Fruit fly (Drosophila melanogaster) whole organism, embryonic: ENCODE data around the gene Nak.

Source experiments
- Antp ChIP-seq: fragments of 200-800 bp; sonication (Bioruptor generic); optimal IDR thresholded peaks from 3 replicates; lab custom pipeline; 2016; ENCODE audit warnings: missing biosample characterization, missing genetic modification characterization
- CG10462 ChIP-seq: fragments of 200-800 bp; sonication (Bioruptor generic); optimal IDR thresholded peaks from 2 replicates; lab custom pipeline; 2016; ENCODE audit warnings: missing biosample characterization, missing genetic modification characterization
- CG10979 ChIP-seq: fragments of 200-800 bp; sonication (Bioruptor generic); optimal IDR thresholded peaks from 2 replicates; lab custom pipeline; 2018; ENCODE audit warnings: missing biosample characterization, mild to moderate bottlenecking, missing genetic modification characterization, moderate library complexity
- CG11504 ChIP-seq: fragments of 200-800 bp; sonication (Bioruptor generic); optimal IDR thresholded peaks from 3 replicates; lab custom pipeline; 2019; ENCODE audit warnings: missing biosample characterization, mild to moderate bottlenecking, missing genetic modification characterization, moderate library complexity
- CG11560 ChIP-seq: fragments of 200-800 bp; sonication (Bioruptor generic); IDR thresholded peaks from 3 replicates; pipeline ENCODE4 v1.3.6; 2022; ENCODE audit warnings: missing biosample characterization, missing genetic modification characterization
- CG12236 ChIP-seq: fragments of 200-800 bp; sonication (Bioruptor generic); optimal IDR thresholded peaks from 2 replicates; lab custom pipeline; 2016; ENCODE audit warnings: missing biosample characterization, missing genetic modification characterization
- CG12769 ChIP-seq: fragments of 200-800 bp; sonication (Bioruptor generic); optimal IDR thresholded peaks from 2 replicates; lab custom pipeline; 2019; ENCODE audit warnings: missing biosample characterization, mild to moderate bottlenecking, missing genetic modification characterization, moderate library complexity
- CG13296 ChIP-seq: fragments of 200-800 bp; sonication (Bioruptor generic); optimal IDR thresholded peaks from 3 replicates; lab custom pipeline; 2018; ENCODE audit warnings: missing biosample characterization, mild to moderate bottlenecking, missing genetic modification characterization
- CG14710 ChIP-seq: fragments of 200-800 bp; sonication (Bioruptor generic); optimal IDR thresholded peaks from 3 replicates; lab custom pipeline; 2019; ENCODE audit warnings: missing biosample characterization, mild to moderate bottlenecking, missing genetic modification characterization, moderate library complexity
- CG14965 ChIP-seq: fragments of 200-800 bp; sonication (Bioruptor generic); optimal IDR thresholded peaks from 2 replicates; lab custom pipeline; 2016; ENCODE audit warnings: missing biosample characterization, missing genetic modification characterization, borderline replicate concordance
- CG15696 ChIP-seq: fragments of 200-800 bp; sonication (Bioruptor generic); optimal IDR thresholded peaks from 2 replicates; lab custom pipeline; 2019; ENCODE audit warnings: missing biosample characterization, mild to moderate bottlenecking, missing genetic modification characterization, moderate library complexity
- CG1603 ChIP-seq: fragments of 200-800 bp; sonication (Bioruptor generic); optimal IDR thresholded peaks from 2 replicates; lab custom pipeline; 2019; ENCODE audit warnings: missing biosample characterization, mild to moderate bottlenecking, missing genetic modification characterization, moderate library complexity
- CG17359 ChIP-seq: fragments of 200-800 bp; sonication (Bioruptor generic); optimal IDR thresholded peaks from 3 replicates; lab custom pipeline; 2018; ENCODE audit warnings: missing biosample characterization, mild to moderate bottlenecking, missing genetic modification characterization, moderate library complexity
- CG2875 ChIP-seq: fragments of 200-800 bp; sonication (Bioruptor generic); optimal IDR thresholded peaks from 2 replicates; lab custom pipeline; 2017; ENCODE audit warnings: missing biosample characterization, mild to moderate bottlenecking, missing genetic modification characterization, missing genetic modification reagents
- CG33557 ChIP-seq: fragments of 200-800 bp; sonication (Bioruptor generic); optimal IDR thresholded peaks from 2 replicates; lab custom pipeline; 2019; ENCODE audit warnings: missing biosample characterization, mild to moderate bottlenecking, missing genetic modification characterization, moderate library complexity
- CG4617 ChIP-seq: fragments of 200-800 bp; sonication (Bioruptor generic); optimal IDR thresholded peaks from 3 replicates; lab custom pipeline; 2016; ENCODE audit warnings: missing biosample characterization, missing genetic modification characterization, borderline replicate concordance
- CG5180 ChIP-seq: fragments of 200-800 bp; sonication (Bioruptor generic); optimal IDR thresholded peaks from 3 replicates; lab custom pipeline; 2017; ENCODE audit warnings: missing biosample characterization, missing genetic modification characterization, mild to moderate bottlenecking, moderate library complexity, missing genetic modification reagents
- CG6813 ChIP-seq: fragments of 200-800 bp; sonication (Bioruptor generic); optimal IDR thresholded peaks from 2 replicates; lab custom pipeline; 2017; ENCODE audit warnings: missing biosample characterization, missing genetic modification characterization, mild to moderate bottlenecking, moderate library complexity, missing genetic modification reagents
- CG6854 ChIP-seq: fragments of 200-800 bp; sonication (Bioruptor generic); optimal IDR thresholded peaks from 3 replicates; lab custom pipeline; 2017; ENCODE audit warnings: missing biosample characterization, mild to moderate bottlenecking, missing genetic modification characterization
- CG8765 ChIP-seq: fragments of 200-800 bp; sonication (Bioruptor generic); IDR thresholded peaks from 2 replicates; pipeline ENCODE4 v1.3.6; 2022; ENCODE audit warnings: missing biosample characterization, missing genetic modification characterization
- CG9215 ChIP-seq: fragments of 200-800 bp; sonication (Bioruptor generic); IDR thresholded peaks from 2 replicates; pipeline ENCODE4 v1.3.6; 2022; ENCODE audit warnings: missing biosample characterization, missing genetic modification characterization
- CG9727 ChIP-seq: fragments of 200-800 bp; sonication (Bioruptor generic); optimal IDR thresholded peaks from 3 replicates; lab custom pipeline; 2017; ENCODE audit warnings: missing biosample characterization, mild to moderate bottlenecking, missing genetic modification characterization
- CoRest ChIP-seq: fragments of 200-800 bp; sonication (Bioruptor generic); optimal IDR thresholded peaks from 3 replicates; lab custom pipeline; 2018; ENCODE audit warnings: missing biosample characterization, mild to moderate bottlenecking, missing genetic modification characterization, moderate library complexity
- D19A ChIP-seq: fragments of 200-800 bp; optimal IDR thresholded peaks from 3 replicates; lab custom pipeline; 2019; ENCODE audit warnings: missing biosample characterization, mild to moderate bottlenecking, missing genetic modification characterization, moderate library complexity
- Elba2 ChIP-seq: fragments of 200-800 bp; sonication (Bioruptor generic); optimal IDR thresholded peaks from 3 replicates; lab custom pipeline; 2016; ENCODE audit warnings: missing biosample characterization, missing genetic modification characterization
- GATAe ChIP-seq: fragments of 200-800 bp; sonication (Bioruptor generic); conservative IDR thresholded peaks from 2 replicates; pipeline ENCODE4 v1.3.6; 2022; ENCODE audit warnings: missing biosample characterization, missing genetic modification characterization
- HmgD ChIP-seq: fragments of 200-800 bp; sonication (Bioruptor generic); optimal IDR thresholded peaks from 3 replicates; lab custom pipeline; 2016; ENCODE audit warnings: missing biosample characterization, missing genetic modification characterization
- Hsf ChIP-seq: fragments of 200-800 bp; sonication (Bioruptor generic); optimal IDR thresholded peaks from 3 replicates; lab custom pipeline; 2016; ENCODE audit warnings: missing biosample characterization, missing genetic modification characterization
- Lpt ChIP-seq: fragments of >200 bp; optimal IDR thresholded peaks from 2 replicates; lab custom pipeline; 2018; ENCODE audit warnings: missing biosample characterization, missing genetic modification characterization
- Mad ChIP-seq: fragments of 200-800 bp; sonication (Bioruptor generic); optimal IDR thresholded peaks from 2 replicates; lab custom pipeline; 2016; ENCODE audit warnings: missing biosample characterization, missing genetic modification characterization
- Mes4 ChIP-seq: fragments of 200-800 bp; sonication (Bioruptor generic); optimal IDR thresholded peaks from 2 replicates; lab custom pipeline; 2016; ENCODE audit warnings: missing biosample characterization, missing genetic modification characterization
- Sox102F ChIP-seq: fragments of 200-800 bp; sonication (Bioruptor generic); optimal IDR thresholded peaks from 2 replicates; lab custom pipeline; 2018; ENCODE audit warnings: missing biosample characterization, mild to moderate bottlenecking, missing genetic modification characterization, moderate library complexity
- abd-A ChIP-seq: fragments of 200-800 bp; sonication (Bioruptor generic); optimal IDR thresholded peaks from 3 replicates; lab custom pipeline; 2019; ENCODE audit warnings: missing biosample characterization, mild to moderate bottlenecking, missing genetic modification characterization, moderate library complexity
- ac ChIP-seq: fragments of 200-800 bp; sonication (Bioruptor generic); optimal IDR thresholded peaks from 3 replicates; lab custom pipeline; 2017; ENCODE audit warnings: missing biosample characterization, mild to moderate bottlenecking, missing genetic modification characterization
- ash1 ChIP-seq: fragments of 200-800 bp; sonication (Bioruptor generic); optimal IDR thresholded peaks from 2 replicates; lab custom pipeline; 2018; ENCODE audit warnings: missing biosample characterization, mild to moderate bottlenecking, missing genetic modification characterization
- ci ChIP-seq: fragments of 200-800 bp; sonication (Bioruptor generic); IDR thresholded peaks from 3 replicates; pipeline ENCODE4 v1.3.6; 2022; ENCODE audit warnings: missing biosample characterization, missing genetic modification characterization
- crol ChIP-seq: fragments of 200-800 bp; sonication (Bioruptor generic); IDR thresholded peaks from 2 replicates; pipeline ENCODE4 v1.3.6; 2022; ENCODE audit warnings: missing biosample characterization, missing genetic modification characterization
- dm ChIP-seq: fragments of 200-800 bp; sonication (Bioruptor generic); optimal IDR thresholded peaks from 3 replicates; lab custom pipeline; 2016; ENCODE audit warnings: missing biosample characterization, missing genetic modification characterization
- dpn ChIP-seq, 2 experiments: fragments of 200-800 bp; sonication (Bioruptor generic); optimal IDR thresholded peaks; 3 replicates each; lab custom pipeline; 2016; ENCODE audit warnings: missing biosample characterization in 2 of 2, missing genetic modification characterization in 2 of 2
- gsb-n ChIP-seq: fragments of 200-800 bp; sonication (Bioruptor generic); optimal IDR thresholded peaks from 3 replicates; lab custom pipeline; 2018; ENCODE audit warnings: missing biosample characterization, mild to moderate bottlenecking, missing genetic modification characterization
- ind ChIP-seq: fragments of 200-800 bp; sonication (Bioruptor generic); optimal IDR thresholded peaks from 3 replicates; lab custom pipeline; 2016; ENCODE audit warnings: missing biosample characterization, missing genetic modification characterization
- lilli ChIP-seq: fragments of 200-800 bp; sonication (Bioruptor generic); optimal IDR thresholded peaks from 3 replicates; lab custom pipeline; 2016; ENCODE audit warnings: missing biosample characterization, missing genetic modification characterization
- pfk ChIP-seq: fragments of 200-800 bp; sonication (Bioruptor generic); optimal IDR thresholded peaks from 2 replicates; lab custom pipeline; 2018; ENCODE audit warnings: missing biosample characterization, mild to moderate bottlenecking, missing genetic modification characterization, moderate library complexity
- prd ChIP-seq, 3 experiments: fragments of >200 bp in 2 of 3; fragments of 200-800 bp in 1 of 3; sonication (Bioruptor generic) in 1 of 3; optimal IDR thresholded peaks in 2 of 3; IDR thresholded peaks in 1 of 3; 2 replicates in 2 of 3; 3 replicates in 1 of 3; pipeline versions ENCODE4 v1.3.6 to Lab custom; 2017 to 2022; ENCODE audit warnings: missing biosample characterization in 1 of 3, missing genetic modification characterization in 1 of 3
- pum ChIP-seq: fragments of 200-800 bp; sonication (Bioruptor generic); optimal IDR thresholded peaks from 2 replicates; lab custom pipeline; 2016; ENCODE audit warnings: missing biosample characterization, missing genetic modification characterization
- ranshi ChIP-seq: fragments of 200-800 bp; sonication (Bioruptor generic); IDR thresholded peaks from 2 replicates; pipeline ENCODE4 v1.3.6; 2022; ENCODE audit warnings: missing biosample characterization, missing genetic modification characterization
- repo ChIP-seq: fragments of 200-800 bp; sonication (Bioruptor generic); optimal IDR thresholded peaks from 2 replicates; lab custom pipeline; 2016; ENCODE audit warnings: missing biosample characterization, missing genetic modification characterization
- tap ChIP-seq: fragments of 200-800 bp; optimal IDR thresholded peaks from 3 replicates; lab custom pipeline; 2019; ENCODE audit warnings: missing biosample characterization, mild to moderate bottlenecking, missing genetic modification characterization, moderate library complexity
- tll ChIP-seq, 2 experiments: fragments of 200-800 bp in 1 of 2; fragments of >200 bp in 1 of 2; sonication (Bioruptor generic) in 1 of 2; optimal IDR thresholded peaks; 2 replicates each; lab custom pipeline; 2017 to 2019; ENCODE audit warnings: missing biosample characterization in 2 of 2, missing genetic modification characterization in 2 of 2, mild to moderate bottlenecking in 1 of 2, moderate library complexity in 1 of 2
- zf30C ChIP-seq: fragments of 200-800 bp; sonication (Bioruptor generic); optimal IDR thresholded peaks from 3 replicates; lab custom pipeline; 2018; ENCODE audit warnings: missing biosample characterization, mild to moderate bottlenecking, missing genetic modification characterization

The Nak gene

dm6 chr2L:18921246-18921645 is 47.3 kb downstream of the Nak start (continued):
- TF ChIP-seq CG17359 (tag; lab: Kevin White, UChicago): peak; percentile 44
- TF ChIP-seq ac (GFP tag; lab: Kevin White, UChicago): peak; percentile 54
- TF ChIP-seq Sox102F (GFP tag; lab: Kevin White, UChicago): peak; percentile 47
- TF ChIP-seq Hsf (GFP tag; lab: Kevin White, UChicago): peak; percentile 49
- TF ChIP-seq CG11504: peak; percentile 67
- TF ChIP-seq CG4617 (GFP tag; lab: Kevin White, UChicago): no peak
- no peak for TF ChIP-seq HmgD (GFP tag; lab: Kevin White, UChicago)
- no peak for TF ChIP-seq CG13296 (GFP tag; lab: Kevin White, UChicago)
- peak; percentile 68; the same call in 1 of the 2 replicates for TF ChIP-seq CG8765 (GFP tag; lab: Robert Waterston, UW)
- peak in 1 of 2 experiments; percentile 66 for TF ChIP-seq tll (GFP tag; optimal IDR thresholded peaks at IDR 0.05; lab: Kevin White, UChicago)
- peak; percentile 13 for TF ChIP-seq ind (GFP tag; lab: Kevin White, UChicago)
- TF ChIP-seq dpn (GFP tag; optimal IDR thresholded peaks at IDR 0.05; lab: Kevin White, UChicago): peak in 1 of 2 experiments; percentile 29
- TF ChIP-seq ranshi (GFP tag; lab: Robert Waterston, UW): no peak
- peak; percentile 38 for TF ChIP-seq lilli (GFP tag; lab: Kevin White, UChicago)
- peak; percentile 79 for TF ChIP-seq CG14710 (tag; lab: Kevin White, UChicago)
- no peak for TF ChIP-seq CG5180 (GFP tag; lab: Kevin White, UChicago)
- peak; percentile 86 for TF ChIP-seq CG15696 (tag; lab: Kevin White, UChicago)
- peak; percentile 78 for TF ChIP-seq CG10979 (tag; lab: Kevin White, UChicago)
- no peak for TF ChIP-seq Lpt (GFP tag; lab: Kevin White, UChicago)
- peak; percentile 23 for TF ChIP-seq CG12236
- no peak for TF ChIP-seq CG9215 (GFP tag; lab: Robert Waterston, UW)
- peak; percentile 46 for TF ChIP-seq Elba2
- peak; percentile 80 for TF ChIP-seq CG9727
- TF ChIP-seq repo (GFP tag; lab: Kevin White, UChicago): no peak
- no peak for TF ChIP-seq CG6854 (GFP tag; lab: Kevin White, UChicago)
- no peak for TF ChIP-seq GATAe
- no peak for TF ChIP-seq dm (GFP tag; lab: Kevin White, UChicago)
- TF ChIP-seq pum (GFP tag; lab: Kevin White, UChicago): peak; percentile 59
- peak; percentile 9 for TF ChIP-seq Antp
- TF ChIP-seq crol (GFP tag; lab: Robert Waterston, UW): no peak
- TF ChIP-seq CG6813 (GFP tag; lab: Kevin White, UChicago): peak; percentile 39
- TF ChIP-seq ash1 (GFP tag; lab: Kevin White, UChicago): no peak
- peak; percentile 80 for TF ChIP-seq gsb-n (tag; lab: Kevin White, UChicago)
- TF ChIP-seq Mad (GFP tag; lab: Kevin White, UChicago): no peak
- TF ChIP-seq CG2875 (GFP tag; lab: Kevin White, UChicago): peak; percentile 42
- 0 out of 3 replicates have a peak, but pooled peaks have one; percentile 31 for TF ChIP-seq ci (GFP tag; lab: Robert Waterston, UW)
- TF ChIP-seq tap (tag; lab: Kevin White, UChicago): peak; percentile 45
- TF ChIP-seq CG10462 (GFP tag; lab: Kevin White, UChicago): peak; percentile 30
- no peak for TF ChIP-seq CG14965 (GFP tag; lab: Kevin White, UChicago)
- TF ChIP-seq CG12769: no peak
- peak; percentile 78 for TF ChIP-seq zf30C (GFP tag; lab: Kevin White, UChicago)
- TF ChIP-seq CG11560 (tag; lab: Robert Waterston, UW): no peak
- no peak for TF ChIP-seq pfk (GFP tag; lab: Kevin White, UChicago)
- TF ChIP-seq abd-A (tag; lab: Kevin White, UChicago): no peak
- peak; percentile 40 for TF ChIP-seq CoRest (tag; lab: Kevin White, UChicago)
- TF ChIP-seq CG33557 (GFP tag; lab: Kevin White, UChicago): peak; percentile 48
- peak; percentile 56 for TF ChIP-seq Mes4 (GFP tag; lab: Kevin White, UChicago)
- TF ChIP-seq prd (optimal IDR thresholded peaks at IDR 0.05; lab: Kevin White, UChicago): no peak
- TF ChIP-seq prd (GFP tag; IDR thresholded peaks at IDR 0.05; lab: Robert Waterston, UW): peak; percentile 82
- TF ChIP-seq D19A (tag; lab: Kevin White, UChicago): peak; percentile 67
- peak; percentile 63 for TF ChIP-seq CG1603 (tag; lab: Kevin White, UChicago)
